Worm (Caenorhabditis elegans): ENCODE measurements around the gene utp-20.

utp-20 gene

DNA sequence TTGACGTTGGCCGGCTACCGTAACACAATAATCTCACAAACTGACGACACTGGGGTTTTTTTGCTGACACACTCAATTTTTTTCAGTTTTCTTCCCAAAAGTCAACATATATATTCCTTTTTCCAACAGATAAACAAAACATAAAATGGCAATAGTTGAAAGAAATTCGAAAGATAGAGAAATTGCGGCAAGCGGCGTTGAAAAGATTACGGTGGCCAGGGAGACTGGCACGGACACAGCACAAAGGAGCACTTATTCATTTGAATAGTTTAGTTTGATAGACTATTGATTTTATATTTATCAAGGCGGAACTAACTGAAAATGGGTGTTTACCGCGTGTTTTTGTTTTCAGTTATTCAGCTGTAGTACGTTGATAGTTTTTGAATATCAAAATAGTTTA is 14.9 kb upstream of the utp-20 start, which contains the start of gene toe-2:
Gene toe-2, minus strand, starts transcription at position 70 of the 400 bp plus-strand sequence.
- TF ChIP-seq ztf-29 (GFP tag; IDR thresholded peaks at IDR 0.05) = no peak
- no peak for TF ChIP-seq tab-1 (GFP tag; IDR thresholded peaks at IDR 0.05)
- no peak for TF ChIP-seq cog-1 (tag; optimal IDR thresholded peaks at IDR 0.05)
- no peak for TF ChIP-seq ref-1 (GFP tag; conservative IDR thresholded peaks at IDR 0.05)

DNA sequence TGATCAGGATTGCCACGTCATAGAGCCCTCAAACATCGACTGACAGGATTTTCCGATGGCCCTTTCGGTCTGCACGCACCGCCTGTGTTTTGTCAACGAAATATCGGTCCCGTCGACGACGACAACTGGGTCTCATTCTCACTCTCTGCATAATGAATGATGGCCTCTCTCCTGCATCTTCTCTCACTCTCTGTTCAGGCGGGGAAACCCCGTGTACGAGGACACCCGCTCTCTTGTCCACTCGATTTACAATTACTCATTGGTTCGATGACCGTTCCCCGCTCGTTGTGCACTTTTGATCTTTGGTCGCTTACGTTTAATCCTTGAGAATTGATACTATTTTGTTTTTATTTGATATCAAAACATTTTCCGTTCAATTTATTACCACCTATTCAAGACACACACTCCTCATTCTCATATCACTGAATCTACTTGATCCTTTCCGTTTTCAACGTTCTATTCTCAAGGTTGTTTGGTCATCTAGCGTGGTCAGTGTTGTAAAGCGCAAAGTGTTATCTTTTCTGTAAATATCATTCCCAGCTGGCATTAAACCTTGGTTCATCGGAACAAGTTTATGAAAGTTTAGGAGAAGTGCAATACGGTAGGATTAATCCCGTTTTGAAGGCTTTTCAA is 13.4 kb upstream of the utp-20 start:
- TF ChIP-seq flt-1 (GFP tag; IDR thresholded peaks at IDR 0.05) = peak; percentile 70
- TF ChIP-seq tab-1 (GFP tag; IDR thresholded peaks at IDR 0.05) = 0 out of 2 replicates have a peak, but pooled peaks have one; percentile 47
- 0 out of 2 replicates have a peak, but pooled peaks have one; percentile 69 for TF ChIP-seq ztf-23 (GFP tag; IDR thresholded peaks at IDR 0.05)
- TF ChIP-seq cog-1 (tag; optimal IDR thresholded peaks at IDR 0.05) = peak; percentile 51
- no peak for TF ChIP-seq klf-2 (GFP tag; conservative IDR thresholded peaks at IDR 0.05)

DNA sequence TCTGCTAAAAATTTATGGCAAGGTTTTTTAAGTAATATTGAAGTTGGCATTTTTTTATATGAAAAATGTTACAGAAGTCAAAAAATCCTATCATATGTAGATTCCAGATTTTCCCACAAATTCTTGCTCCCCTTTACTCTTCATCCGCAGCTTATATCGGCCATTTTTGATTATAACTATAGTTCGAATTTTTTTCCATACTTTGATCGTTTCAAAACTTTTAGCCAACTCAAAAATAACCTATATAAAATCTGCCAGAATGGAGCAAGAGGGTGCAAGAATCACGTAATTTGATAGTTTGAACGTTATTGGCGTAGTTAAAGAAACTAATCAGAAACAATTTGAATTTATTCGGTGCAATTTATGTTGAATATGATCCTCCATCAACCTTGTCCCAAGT is 12.2 kb upstream of the utp-20 start:
- TF ChIP-seq cog-1 (tag; optimal IDR thresholded peaks at IDR 0.05) = no peak
- TF ChIP-seq ztf-29 (GFP tag; IDR thresholded peaks at IDR 0.05) = no peak
- TF ChIP-seq ztf-23 (GFP tag; IDR thresholded peaks at IDR 0.05) = no peak
- no peak for TF ChIP-seq klf-2 (GFP tag; conservative IDR thresholded peaks at IDR 0.05)
- no peak for TF ChIP-seq T22C8.4 (GFP tag; IDR thresholded peaks at IDR 0.05)
- TF ChIP-seq tab-1 (GFP tag; IDR thresholded peaks at IDR 0.05) = no peak
- TF ChIP-seq flt-1 (GFP tag; IDR thresholded peaks at IDR 0.05) = no peak
- no peak for TF ChIP-seq ref-1 (GFP tag; conservative IDR thresholded peaks at IDR 0.05)
- no peak for TF ChIP-seq med-1 (GFP tag; optimal IDR thresholded peaks at IDR 0.05; ENCODE audit: insufficient read depth)

DNA sequence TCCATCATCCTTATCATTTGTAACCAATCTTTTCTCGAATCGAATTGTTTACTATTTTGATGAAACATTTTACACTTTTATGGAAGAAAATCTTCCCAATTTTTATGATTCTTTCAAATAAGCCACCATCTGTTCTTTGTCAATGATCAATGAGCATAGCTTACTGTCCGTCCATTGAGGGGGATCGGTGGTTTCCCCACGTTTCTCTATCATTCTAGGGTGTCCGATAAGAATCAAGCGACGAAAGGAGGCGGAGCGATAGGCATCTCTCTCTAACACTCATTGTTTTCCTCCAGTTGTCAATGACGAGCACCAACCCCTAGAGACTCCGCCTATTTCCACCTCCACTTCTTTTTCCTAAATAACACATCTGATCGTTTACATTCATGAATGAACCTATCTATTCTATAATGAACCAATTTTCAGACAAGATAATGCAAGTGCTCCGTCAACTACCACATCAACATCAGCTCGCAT is 11.6 kb upstream of the utp-20 start, which contains the start of gene C56E6.2:
Gene C56E6.2, plus strand, starts transcription at position 427 of the 477 bp plus-strand sequence.
- TF ChIP-seq tab-1 (GFP tag; IDR thresholded peaks at IDR 0.05) (no peak), ztf-23 (GFP tag; IDR thresholded peaks at IDR 0.05) (no peak), cog-1 (tag; optimal IDR thresholded peaks at IDR 0.05) (no peak), T22C8.4 (GFP tag; IDR thresholded peaks at IDR 0.05) (no peak), flt-1 (GFP tag; IDR thresholded peaks at IDR 0.05) (no peak), klf-2 (GFP tag; conservative IDR thresholded peaks at IDR 0.05) (no peak), ztf-29 (GFP tag; IDR thresholded peaks at IDR 0.05) (no peak), med-1 (GFP tag; optimal IDR thresholded peaks at IDR 0.05; ENCODE audit: insufficient read depth) (no peak), ref-1 (GFP tag; conservative IDR thresholded peaks at IDR 0.05) (no peak)

DNA sequence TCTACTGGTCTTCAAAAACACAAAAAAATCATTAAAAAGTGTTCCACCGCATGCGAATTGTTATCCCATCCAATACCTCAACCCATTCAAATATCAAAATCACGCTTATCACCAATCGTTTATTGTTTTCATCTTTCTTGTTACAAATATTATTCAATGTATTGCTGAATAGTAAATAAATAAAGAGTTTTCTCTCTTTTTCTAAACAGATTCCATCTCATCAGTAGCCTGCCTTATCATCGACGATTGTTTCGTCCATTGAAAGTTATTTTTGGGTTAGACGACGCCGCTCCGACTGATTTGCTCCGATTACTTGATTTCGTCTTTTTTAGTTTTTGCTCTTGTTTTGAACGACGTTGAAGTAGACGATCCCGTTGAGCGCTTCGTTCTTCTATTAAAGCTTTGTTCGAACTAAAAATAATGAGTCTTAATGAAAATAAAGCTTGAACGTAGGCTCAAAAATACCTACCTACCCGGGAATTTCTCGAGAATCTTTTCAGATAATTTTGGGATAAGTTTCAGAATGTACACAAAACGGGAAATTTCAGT is 10.0 kb upstream of the utp-20 start:
- TF ChIP-seq ztf-23 (GFP tag; IDR thresholded peaks at IDR 0.05) (no peak), klf-2 (GFP tag; conservative IDR thresholded peaks at IDR 0.05) (no peak), ref-1 (GFP tag; conservative IDR thresholded peaks at IDR 0.05) (no peak), med-1 (GFP tag; optimal IDR thresholded peaks at IDR 0.05; ENCODE audit: insufficient read depth) (no peak), flt-1 (GFP tag; IDR thresholded peaks at IDR 0.05) (no peak), cog-1 (tag; optimal IDR thresholded peaks at IDR 0.05) (no peak), T22C8.4 (GFP tag; IDR thresholded peaks at IDR 0.05) (no peak), tab-1 (GFP tag; IDR thresholded peaks at IDR 0.05) (no peak), ztf-29 (GFP tag; IDR thresholded peaks at IDR 0.05) (no peak)

DNA sequence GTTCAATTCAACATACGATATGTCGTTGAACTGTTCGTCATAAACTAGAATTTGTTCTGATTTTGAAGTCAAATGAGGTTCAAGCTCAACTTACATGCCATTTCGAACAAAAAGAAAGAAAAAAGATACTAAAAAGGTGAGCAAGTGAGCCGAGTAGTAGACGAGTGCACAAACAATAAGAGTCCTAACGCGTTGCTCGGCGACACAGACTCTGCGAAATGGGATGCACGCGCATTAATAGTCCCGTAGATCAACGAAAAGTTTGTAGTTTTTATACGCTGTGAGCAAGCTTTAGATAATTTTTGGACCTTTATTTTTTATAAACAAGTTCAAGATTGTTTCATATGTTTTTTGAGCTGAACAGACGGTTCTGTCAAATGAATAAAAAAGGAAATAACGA is 7.5 kb upstream of the utp-20 start, which contains the start of gene C56E6.4:
Gene C56E6.4, minus strand, starts transcription at position 101 of the 400 bp plus-strand sequence.
- TF ChIP-seq ztf-29 (GFP tag; IDR thresholded peaks at IDR 0.05) (no peak), med-1 (GFP tag; optimal IDR thresholded peaks at IDR 0.05; ENCODE audit: insufficient read depth) (no peak), T22C8.4 (GFP tag; IDR thresholded peaks at IDR 0.05) (no peak), ztf-23 (GFP tag; IDR thresholded peaks at IDR 0.05) (no peak), tab-1 (GFP tag; IDR thresholded peaks at IDR 0.05) (no peak), ref-1 (GFP tag; conservative IDR thresholded peaks at IDR 0.05) (no peak), cog-1 (tag; optimal IDR thresholded peaks at IDR 0.05) (no peak), klf-2 (GFP tag; conservative IDR thresholded peaks at IDR 0.05) (no peak), flt-1 (GFP tag; IDR thresholded peaks at IDR 0.05) (no peak)

DNA sequence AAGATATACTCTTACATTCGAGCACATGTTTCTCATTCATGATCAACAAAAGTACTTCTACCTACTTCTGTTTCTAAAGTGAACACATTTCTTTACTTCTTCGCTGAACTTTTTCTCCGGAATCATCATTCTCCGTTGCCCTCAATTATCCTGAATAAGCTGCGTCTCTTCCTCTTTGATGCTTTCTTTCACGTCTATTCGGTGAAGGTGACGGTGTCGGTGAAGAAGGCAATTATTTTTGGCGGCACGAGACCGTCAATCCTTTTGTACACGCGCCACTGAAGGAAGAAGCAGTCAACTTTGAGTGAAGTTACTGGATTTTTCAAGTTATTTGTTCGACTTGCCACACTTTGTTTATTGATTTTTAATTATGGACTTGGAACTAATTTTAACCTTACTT is 4.6 kb upstream of the utp-20 start, which contains the start of gene abch-1:
Gene abch-1, minus strand, starts transcription at position 101 of the 400 bp plus-strand sequence.
- no peak for TF ChIP-seq cog-1 (tag; optimal IDR thresholded peaks at IDR 0.05)
- no peak for TF ChIP-seq flt-1 (GFP tag; IDR thresholded peaks at IDR 0.05)
- no peak for TF ChIP-seq med-1 (GFP tag; optimal IDR thresholded peaks at IDR 0.05; ENCODE audit: insufficient read depth)
- TF ChIP-seq T22C8.4 (GFP tag; IDR thresholded peaks at IDR 0.05) = no peak
- no peak for TF ChIP-seq ref-1 (GFP tag; conservative IDR thresholded peaks at IDR 0.05)
- no peak for TF ChIP-seq klf-2 (GFP tag; conservative IDR thresholded peaks at IDR 0.05)
- no peak for TF ChIP-seq ztf-23 (GFP tag; IDR thresholded peaks at IDR 0.05)
- TF ChIP-seq ztf-29 (GFP tag; IDR thresholded peaks at IDR 0.05) = no peak
- no peak for TF ChIP-seq tab-1 (GFP tag; IDR thresholded peaks at IDR 0.05)

DNA sequence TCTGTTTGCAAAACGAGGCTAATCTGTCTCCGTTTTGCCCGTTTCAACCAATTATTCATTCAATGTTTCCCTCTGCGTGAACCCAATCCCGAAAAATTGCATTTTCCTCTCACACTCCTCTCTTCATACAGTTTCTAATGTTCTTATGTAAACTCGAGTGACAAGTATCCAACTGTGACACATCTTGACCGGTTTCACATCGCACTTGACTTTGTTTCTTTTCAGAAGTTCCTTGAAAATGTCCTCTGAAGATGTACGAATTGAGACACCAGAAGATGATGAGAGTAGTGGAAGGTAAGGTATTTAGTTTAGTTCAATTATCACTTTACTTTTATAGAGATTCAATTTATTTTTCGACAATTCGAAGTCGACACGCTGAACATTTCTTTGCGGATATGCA is 4.2 kb upstream of the utp-20 start, which contains the start of gene abcx-1:
Gene abcx-1, plus strand, starts transcription at position 224 of the 400 bp plus-strand sequence.
- TF ChIP-seq ztf-29 (GFP tag; IDR thresholded peaks at IDR 0.05) (no peak), ztf-23 (GFP tag; IDR thresholded peaks at IDR 0.05) (no peak), ref-1 (GFP tag; conservative IDR thresholded peaks at IDR 0.05) (no peak)

DNA sequence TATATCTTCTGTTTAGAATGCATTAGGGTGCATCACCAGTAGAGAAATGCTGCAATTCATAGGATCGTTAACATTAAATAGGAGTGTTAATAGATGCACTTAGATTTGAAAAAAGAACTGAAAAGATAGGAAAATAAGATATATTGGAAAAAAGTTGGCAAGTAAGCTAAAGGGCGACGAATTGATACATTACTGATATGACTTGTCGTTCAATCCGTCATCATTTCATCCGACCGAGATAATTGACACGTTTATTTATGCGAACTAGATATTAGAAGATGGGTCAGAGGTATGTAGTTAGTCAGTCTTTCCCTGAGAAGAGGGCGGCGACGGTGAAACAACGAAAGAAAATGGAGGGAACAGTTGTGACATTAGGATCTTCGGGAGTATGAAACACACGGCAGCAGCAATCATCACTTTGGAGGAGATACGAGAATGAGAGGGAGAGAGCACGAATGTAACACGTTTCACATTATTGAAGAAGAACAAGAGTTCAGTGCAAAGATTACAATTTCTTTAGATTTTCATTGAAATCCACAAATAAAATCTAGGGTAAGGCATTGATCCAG is 8.8 kb downstream of the utp-20 start, which contains the start of gene lron-15:
Gene lron-15, minus strand, starts transcription at position 51 of the 569 bp plus-strand sequence.
- no peak for TF ChIP-seq T22C8.4 (GFP tag; IDR thresholded peaks at IDR 0.05)
- no peak for TF ChIP-seq tab-1 (GFP tag; IDR thresholded peaks at IDR 0.05)
- TF ChIP-seq klf-2 (GFP tag; conservative IDR thresholded peaks at IDR 0.05) = no peak
- no peak for TF ChIP-seq ref-1 (GFP tag; conservative IDR thresholded peaks at IDR 0.05)
- no peak for TF ChIP-seq ztf-29 (GFP tag; IDR thresholded peaks at IDR 0.05)
- TF ChIP-seq flt-1 (GFP tag; IDR thresholded peaks at IDR 0.05) = no peak
- no peak for TF ChIP-seq ztf-23 (GFP tag; IDR thresholded peaks at IDR 0.05)
- TF ChIP-seq med-1 (GFP tag; optimal IDR thresholded peaks at IDR 0.05; ENCODE audit: insufficient read depth) = no peak
- TF ChIP-seq cog-1 (tag; optimal IDR thresholded peaks at IDR 0.05) = no peak

Measured in whole organism, midembryonic.